Worm (Caenorhabditis elegans): ENCODE measurements around the gene K09C6.10.
A peak's percentile ranks its signal among the peaks of the same experiment; 100 is the strongest.
"Not testable (repeated sequence)": the region's sequence is repeated elsewhere in the genome, so short reads cannot be mapped to it uniquely, and the experiment has no call there.

The K09C6.10 gene

ce11 chrV:833368-833767 lies 5.9 kb upstream of the K09C6.10 start, which contains the start of gene F41H8.1:
Gene F41H8.1 (plus strand): TSS chrV:833668.
- TF ChIP-seq ceh-36 (tag; optimal IDR thresholded peaks at IDR 0.05), result no peak
- no peak for TF ChIP-seq hmbx-1 (tag; optimal IDR thresholded peaks at IDR 0.05)
- TF ChIP-seq F13C5.2 (tag; optimal IDR thresholded peaks at IDR 0.05), result no peak
- TF ChIP-seq B0310.2 (tag; optimal IDR thresholded peaks at IDR 0.05), result no peak
- no peak for TF ChIP-seq flt-1 (GFP tag; IDR thresholded peaks at IDR 0.05)
- TF ChIP-seq tra-4 (tag; optimal IDR thresholded peaks at IDR 0.05), result no peak

- TF ChIP-seq pes-1 (GFP tag; IDR thresholded peaks at IDR 0.05) (peak; percentile 47; the same call in 1 of the 2 replicates), sea-1 (GFP tag; conservative IDR thresholded peaks at IDR 0.05) (no peak), ets-7 (tag; optimal IDR thresholded peaks at IDR 0.05) (no peak), flt-1 (GFP tag; IDR thresholded peaks at IDR 0.05) (no peak), tra-4 (tag; optimal IDR thresholded peaks at IDR 0.05) (no peak), ceh-13 (GFP tag; optimal IDR thresholded peaks at IDR 0.05) (no peak), hnd-1 (tag; optimal IDR thresholded peaks at IDR 0.05) (no peak)
Observed at ce11 chrV:842611-843010, 3.4 kb downstream of the K09C6.10 start.

- not testable (repeated sequence) for TF ChIP-seq scrt-1 (GFP tag; IDR thresholded peaks at IDR 0.05); ets-7 (tag; optimal IDR thresholded peaks at IDR 0.05); hnd-1 (tag; optimal IDR thresholded peaks at IDR 0.05)
Observed at ce11 chrV:843118-843517, 3.9 kb downstream of the K09C6.10 start, which contains the start of gene K09C6.8. Gene K09C6.8 (minus strand): TSS chrV:843218.

- TF ChIP-seq hmg-4 (GFP tag; optimal IDR thresholded peaks at IDR 0.05) (no peak), B0310.2 (tag; optimal IDR thresholded peaks at IDR 0.05) (no peak), flt-1 (GFP tag; IDR thresholded peaks at IDR 0.05) (no peak), hnd-1 (tag; optimal IDR thresholded peaks at IDR 0.05) (no peak), ceh-36 (tag; optimal IDR thresholded peaks at IDR 0.05) (no peak), tbx-11 (GFP tag; IDR thresholded peaks at IDR 0.05) (no peak), hmbx-1 (tag; optimal IDR thresholded peaks at IDR 0.05) (no peak), pes-1 (GFP tag; IDR thresholded peaks at IDR 0.05) (no peak)
Observed at ce11 chrV:847521-847920, 8.3 kb downstream of the K09C6.10 start, which contains the start of gene srbc-13. Gene srbc-13 (plus strand): TSS chrV:847821.

ce11 chrV:849042-849441 lies 9.8 kb downstream of the K09C6.10 start:
- no peak for TF ChIP-seq pes-1 (GFP tag; IDR thresholded peaks at IDR 0.05)
- TF ChIP-seq ets-7 (tag; optimal IDR thresholded peaks at IDR 0.05), result no peak
- no peak for TF ChIP-seq sea-1 (GFP tag; conservative IDR thresholded peaks at IDR 0.05)
- TF ChIP-seq B0310.2 (tag; optimal IDR thresholded peaks at IDR 0.05), result no peak
- TF ChIP-seq hmbx-1 (tag; optimal IDR thresholded peaks at IDR 0.05), result no peak
- no peak for TF ChIP-seq tra-4 (tag; optimal IDR thresholded peaks at IDR 0.05)
- TF ChIP-seq ceh-13 (GFP tag; optimal IDR thresholded peaks at IDR 0.05), result no peak
- no peak for TF ChIP-seq tbx-11 (GFP tag; IDR thresholded peaks at IDR 0.05)
- no peak for TF ChIP-seq flt-1 (GFP tag; IDR thresholded peaks at IDR 0.05)
- TF ChIP-seq ceh-36 (tag; optimal IDR thresholded peaks at IDR 0.05), result no peak
- no peak for TF ChIP-seq hmg-4 (GFP tag; optimal IDR thresholded peaks at IDR 0.05)
- TF ChIP-seq F13C5.2 (tag; optimal IDR thresholded peaks at IDR 0.05), result no peak
- TF ChIP-seq ama-1 (optimal IDR thresholded peaks at IDR 0.05), result no peak
- TF ChIP-seq scrt-1 (GFP tag; IDR thresholded peaks at IDR 0.05), result no peak
- no peak for TF ChIP-seq tbx-37 (GFP tag; conservative IDR thresholded peaks at IDR 0.05)

ce11 chrV:849512-849911 lies 10.3 kb downstream of the K09C6.10 start, which contains the start of gene srbc-12:
Gene srbc-12 (plus strand): TSS chrV:849812.
- TF ChIP-seq ets-7 (tag; optimal IDR thresholded peaks at IDR 0.05) (no peak), tbx-11 (GFP tag; IDR thresholded peaks at IDR 0.05) (no peak), sea-1 (GFP tag; conservative IDR thresholded peaks at IDR 0.05) (no peak), ceh-13 (GFP tag; optimal IDR thresholded peaks at IDR 0.05) (no peak), aly-1 (tag; optimal IDR thresholded peaks at IDR 0.05) (no peak), hmg-4 (GFP tag; optimal IDR thresholded peaks at IDR 0.05) (no peak), B0310.2 (tag; optimal IDR thresholded peaks at IDR 0.05) (no peak), F13C5.2 (tag; optimal IDR thresholded peaks at IDR 0.05) (no peak), flt-1 (GFP tag; IDR thresholded peaks at IDR 0.05) (no peak), ama-1 (optimal IDR thresholded peaks at IDR 0.05) (no peak)

- TF ChIP-seq ceh-13 (GFP tag; optimal IDR thresholded peaks at IDR 0.05) (no peak), hmg-4 (GFP tag; optimal IDR thresholded peaks at IDR 0.05) (no peak), F13C5.2 (tag; optimal IDR thresholded peaks at IDR 0.05) (no peak), aly-1 (tag; optimal IDR thresholded peaks at IDR 0.05) (no peak), ets-7 (tag; optimal IDR thresholded peaks at IDR 0.05) (no peak), scrt-1 (GFP tag; IDR thresholded peaks at IDR 0.05) (no peak), ama-1 (optimal IDR thresholded peaks at IDR 0.05) (no peak), hnd-1 (tag; optimal IDR thresholded peaks at IDR 0.05) (no peak), flt-1 (GFP tag; IDR thresholded peaks at IDR 0.05) (no peak), tbx-11 (GFP tag; IDR thresholded peaks at IDR 0.05) (no peak), ceh-36 (tag; optimal IDR thresholded peaks at IDR 0.05) (no peak), tra-4 (tag; optimal IDR thresholded peaks at IDR 0.05) (no peak), pes-1 (GFP tag; IDR thresholded peaks at IDR 0.05) (no peak)
Observed at ce11 chrV:852184-852583, 13.0 kb downstream of the K09C6.10 start, which contains the start of gene K09C6.3. Gene K09C6.3 (plus strand): TSS chrV:852484.

ce11 chrV:854966-855365 lies 15.7 kb downstream of the K09C6.10 start, which contains the start of gene K09C6.9:
Gene K09C6.9 (minus strand): TSS chrV:855066.
- TF ChIP-seq hnd-1 (tag; optimal IDR thresholded peaks at IDR 0.05) (no peak), hmbx-1 (tag; optimal IDR thresholded peaks at IDR 0.05) (no peak), hmg-4 (GFP tag; optimal IDR thresholded peaks at IDR 0.05) (no peak), aly-1 (tag; optimal IDR thresholded peaks at IDR 0.05) (no peak), tra-4 (tag; optimal IDR thresholded peaks at IDR 0.05) (no peak), ceh-36 (tag; optimal IDR thresholded peaks at IDR 0.05) (no peak), ama-1 (optimal IDR thresholded peaks at IDR 0.05) (no peak), tbx-37 (GFP tag; conservative IDR thresholded peaks at IDR 0.05) (no peak), scrt-1 (GFP tag; IDR thresholded peaks at IDR 0.05) (no peak), ceh-13 (GFP tag; optimal IDR thresholded peaks at IDR 0.05) (no peak), F13C5.2 (tag; optimal IDR thresholded peaks at IDR 0.05) (no peak), ets-7 (tag; optimal IDR thresholded peaks at IDR 0.05) (no peak), sea-1 (GFP tag; conservative IDR thresholded peaks at IDR 0.05) (no peak)
